Fruit fly (Drosophila melanogaster): ENCODE results near the gene by.

The by gene

dm6 chr3R:9533181-9534124 is 642 bp upstream of the by start (continued):
- TF ChIP-seq hb (GFP tag; IDR thresholded peaks at IDR 0.05; ENCODE audit: partially characterized antibody) (no peak), CG17385 (GFP tag; optimal IDR thresholded peaks at IDR 0.05) (peak; percentile 93), CG8290 (GFP tag; optimal IDR thresholded peaks at IDR 0.05) (peak; percentile 85), CG8290 (tag; optimal IDR thresholded peaks at IDR 0.05) (peak; percentile 71 to 77), al (GFP tag; IDR thresholded peaks at IDR 0.05) (peak; percentile 86), nau (GFP tag; optimal IDR thresholded peaks at IDR 0.05) (peak; percentile 98), sr (GFP tag; IDR thresholded peaks at IDR 0.05) (peak; percentile 64; the same call in 1 of the 3 replicates), CG10366 (GFP tag; IDR thresholded peaks at IDR 0.05) (peak; percentile 80), D (optimal IDR thresholded peaks at IDR 0.05) (no peak), D (GFP tag; optimal IDR thresholded peaks at IDR 0.05) (peak; percentile 98), CG11504 (tag; optimal IDR thresholded peaks at IDR 0.05) (peak; percentile 97), E2f2 (GFP tag; IDR thresholded peaks at IDR 0.05) (peak; percentile 73), sob (GFP tag; IDR thresholded peaks at IDR 0.05) (peak; percentile 85), repo (GFP tag; optimal IDR thresholded peaks at IDR 0.05) (peak; percentile 82), ssp (GFP tag; IDR thresholded peaks at IDR 0.05) (peak; percentile 83), wor (GFP tag; IDR thresholded peaks at IDR 0.05) (peak; percentile 90), aop (GFP tag; IDR thresholded peaks at IDR 0.05) (0 out of 2 replicates have a peak, but pooled peaks have one; percentile 35), Neu2 (GFP tag; optimal IDR thresholded peaks at IDR 0.05; ENCODE audit: borderline replicate concordance) (peak; percentile 82), CG6683 (GFP tag; optimal IDR thresholded peaks at IDR 0.05) (peak; percentile 94), lola (GFP tag; optimal IDR thresholded peaks at IDR 0.05) (peak in 1 of 3 experiments; percentile 95), CG18476 (GFP tag; optimal IDR thresholded peaks at IDR 0.05) (peak; percentile 96), chm (GFP tag; IDR thresholded peaks at IDR 0.05) (peak; percentile 58; the same call in 1 of the 2 replicates), Tbp (GFP tag; optimal IDR thresholded peaks at IDR 0.05) (no peak), Sry-β (GFP tag; optimal IDR thresholded peaks at IDR 0.05) (peak; percentile 71), Dll (GFP tag; IDR thresholded peaks at IDR 0.05; ENCODE audit: partially characterized antibody) (no peak; the same call in 3 of the 4 replicates), HLH54F (GFP tag; optimal IDR thresholded peaks at IDR 0.05) (peak; percentile 95), Deaf1 (tag; optimal IDR thresholded peaks at IDR 0.05) (peak; percentile 81), en (GFP tag; optimal IDR thresholded peaks at IDR 0.05) (peak; percentile 91), Trl (optimal IDR thresholded peaks at IDR 0.05) (peak; percentile 93 to 95), Trl (GFP tag; optimal IDR thresholded peaks at IDR 0.05) (peak; percentile 93), CG3726 (GFP tag; IDR thresholded peaks at IDR 0.05) (peak; percentile 62; the same call in 1 of the 3 replicates), CG10274 (GFP tag; optimal IDR thresholded peaks at IDR 0.05) (peak; percentile 94), CG33213 (GFP tag; optimal IDR thresholded peaks at IDR 0.05) (peak; percentile 67), CG15479 (GFP tag; optimal IDR thresholded peaks at IDR 0.05) (peak; percentile 28), Max (GFP tag; optimal IDR thresholded peaks at IDR 0.05) (peak; percentile 94), seq (GFP tag; IDR thresholded peaks at IDR 0.05) (peak; percentile 91), CG10209 (GFP tag; optimal IDR thresholded peaks at IDR 0.05) (peak; percentile 97), CG1233 (GFP tag; optimal IDR thresholded peaks at IDR 0.05) (peak; percentile 96), nerfin-1 (tag; optimal IDR thresholded peaks at IDR 0.05) (peak; percentile 94), gce (GFP tag; IDR thresholded peaks at IDR 0.05) (peak; percentile 49; the same call in 1 of the 3 replicates), row (GFP tag; IDR thresholded peaks at IDR 0.05) (peak; percentile 94), danr (GFP tag; IDR thresholded peaks at IDR 0.05) (peak; percentile 92), az2 (GFP tag; optimal IDR thresholded peaks at IDR 0.05) (peak; percentile 95), wdn (GFP tag; IDR thresholded peaks at IDR 0.05) (peak; percentile 84), grn (GFP tag; optimal IDR thresholded peaks at IDR 0.05) (peak; percentile 38), CG7786 (GFP tag; optimal IDR thresholded peaks at IDR 0.05) (peak; percentile 90), crp (GFP tag; optimal IDR thresholded peaks at IDR 0.05) (peak in 1 of 2 experiments; percentile 70), D19A (tag; optimal IDR thresholded peaks at IDR 0.05) (peak; percentile 94), CG12219 (GFP tag; optimal IDR thresholded peaks at IDR 0.05) (peak; percentile 95)
